Worm (Caenorhabditis elegans) whole organism, L2 larva: Measurements from ENCODE around the gene col-131.

ENCODE experiments used
- ZK546.5 ChIP-seq: sonication (generic microtip); optimal IDR thresholded peaks from 2 replicates; lab custom pipeline; 2017; ENCODE audit warnings: missing biosample characterization, missing genetic modification characterization
- aly-2 ChIP-seq: fragments of 150-350 bp; optimal IDR thresholded peaks from 2 replicates; lab custom pipeline; 2014; ENCODE audit warnings: missing biosample characterization, missing genetic modification characterization
- ama-1 ChIP-seq: fragments of 150-350 bp; optimal IDR thresholded peaks from 2 replicates; lab custom pipeline; 2018; ENCODE audit warnings: inconsistent platforms
- blmp-1 ChIP-seq: sonication (generic microtip); optimal IDR thresholded peaks from 2 replicates; lab custom pipeline; 2017; ENCODE audit warnings: missing genetic modification characterization, mild to moderate bottlenecking, missing compliant biosample characterization, antibody characterized with exemption, moderate library complexity; ENCODE audit not compliant: insufficient read depth
- egl-27 ChIP-seq: sonication (generic microtip); optimal IDR thresholded peaks from 3 replicates; lab custom pipeline; 2017; ENCODE audit warnings: missing biosample characterization, missing genetic modification reagents, missing genetic modification characterization
- elt-3 ChIP-seq: sonication (generic microtip); optimal IDR thresholded peaks from 2 replicates; lab custom pipeline; 2017; ENCODE audit warnings: missing biosample characterization, missing genetic modification characterization
- mdl-1 ChIP-seq, 2 experiments: fragments of 150-350 bp in 1 of 2; sonication (generic microtip) in 1 of 2; optimal IDR thresholded peaks; 2 replicates each; lab custom pipeline; 2017; ENCODE audit warnings: missing biosample characterization in 2 of 2, missing genetic modification characterization in 2 of 2
- nhr-10 ChIP-seq: sonication (generic microtip); optimal IDR thresholded peaks from 2 replicates; lab custom pipeline; 2017; ENCODE audit warnings: missing biosample characterization, missing genetic modification characterization
- nhr-11 ChIP-seq: fragments of 150-350 bp; optimal IDR thresholded peaks from 2 replicates; lab custom pipeline; 2014; ENCODE audit warnings: missing biosample characterization, missing genetic modification characterization
- nhr-12 ChIP-seq: fragments of 150-350 bp; optimal IDR thresholded peaks from 2 replicates; lab custom pipeline; 2014; ENCODE audit warnings: missing biosample characterization, missing genetic modification characterization
- skn-1 ChIP-seq: sonication (generic microtip); optimal IDR thresholded peaks from 2 replicates; lab custom pipeline; 2017; ENCODE audit warnings: missing biosample characterization, missing genetic modification characterization
- unc-62 ChIP-seq: fragments of 150-350 bp; optimal IDR thresholded peaks from 2 replicates; lab custom pipeline; 2014; ENCODE audit warnings: missing biosample characterization, missing genetic modification reagents, missing genetic modification characterization
- zag-1 ChIP-seq: fragments of 150-350 bp; optimal IDR thresholded peaks from 2 replicates; lab custom pipeline; 2014; ENCODE audit warnings: missing biosample characterization, missing genetic modification characterization
- ztf-11 ChIP-seq: sonication (generic microtip); optimal IDR thresholded peaks from 2 replicates; lab custom pipeline; 2017; ENCODE audit warnings: missing biosample characterization, missing genetic modification characterization

DNA sequence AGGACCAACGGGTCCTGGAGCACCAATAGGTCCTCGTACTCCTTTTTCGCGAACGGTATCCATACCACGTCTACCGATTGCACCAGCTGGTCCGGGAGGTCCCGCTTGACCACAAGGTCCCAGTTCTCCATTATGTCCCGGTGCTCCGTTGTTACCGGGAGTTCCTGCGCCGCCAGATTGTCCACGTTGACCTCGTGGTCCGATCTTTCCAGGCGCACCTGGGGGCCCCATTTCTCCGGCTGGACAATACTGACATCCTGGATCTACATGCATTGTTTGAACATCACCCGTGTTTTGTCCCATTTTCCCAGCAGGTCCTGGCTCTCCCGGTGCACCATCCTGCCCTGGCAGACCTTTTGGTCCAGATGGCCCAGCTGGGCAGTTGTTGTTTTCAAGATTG lies 1.1 kb downstream of the col-131 start:
- TF ChIP-seq blmp-1 (tag; lab: Kevin White, UChicago) (no peak), nhr-11 (no peak), zag-1 (tag; lab: Kevin White, UChicago) (no peak), ama-1 (lab: Kevin White, UChicago) (no peak), ZK546.5 (tag; lab: Kevin White, UChicago) (no peak), egl-27 (no peak), skn-1 (no peak), nhr-12 (no peak), aly-2 (tag; lab: Kevin White, UChicago) (no peak), elt-3 (no peak), mdl-1 (tag; optimal IDR thresholded peaks at IDR 0.05; lab: Kevin White, UChicago) (no peak), unc-62 (GFP tag; lab: Kevin White, UChicago) (no peak), ztf-11 (tag; lab: Kevin White, UChicago) (no peak), nhr-10 (tag; lab: Kevin White, UChicago) (no peak)
